Worm (Caenorhabditis elegans): ENCODE measurements around the gene F46B3.8.

F46B3.8 gene

DNA sequence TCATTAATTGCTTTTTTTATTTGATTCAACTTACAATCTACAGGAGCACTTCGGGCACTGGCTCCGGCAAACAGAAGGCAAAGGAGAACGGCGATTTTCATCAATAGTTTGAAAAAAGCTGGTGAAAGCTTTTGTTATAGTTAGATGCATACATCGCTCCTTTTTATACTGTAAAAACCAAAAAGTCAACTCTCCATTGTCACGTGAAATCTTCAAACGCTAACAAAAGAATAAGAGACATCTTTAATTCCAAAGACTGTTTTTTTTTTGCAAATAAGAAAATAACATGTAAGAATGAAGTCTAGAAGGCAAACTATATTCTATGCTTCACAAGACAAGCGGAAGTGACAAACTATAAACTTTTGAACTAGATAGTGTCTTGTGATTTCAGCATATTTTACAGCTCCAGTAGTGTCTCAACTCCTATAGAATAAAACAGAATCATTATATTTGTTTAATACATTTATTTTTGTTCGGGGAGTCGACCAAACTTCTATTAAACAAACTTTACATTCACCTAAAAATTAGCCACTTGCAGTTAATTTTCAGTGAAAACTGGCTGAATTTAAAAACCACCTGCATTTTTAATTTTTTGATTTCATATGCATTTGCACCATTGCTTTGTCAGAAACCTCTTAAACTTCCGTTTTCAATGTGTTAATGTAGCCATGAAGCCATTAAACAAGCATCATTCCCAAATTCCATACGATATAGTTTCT, 3.2 kb upstream of the F46B3.8 start, which contains the start of the genes F46B3.9 and srz-18:
F46B3.9 (minus strand) TSS at position 101 of the 719 bp plus-strand sequence.
srz-18 (plus strand) TSS at position 669 of the 719 bp plus-strand sequence.
- TF ChIP-seq elt-4 (tag; optimal IDR thresholded peaks at IDR 0.05): no peak

DNA sequence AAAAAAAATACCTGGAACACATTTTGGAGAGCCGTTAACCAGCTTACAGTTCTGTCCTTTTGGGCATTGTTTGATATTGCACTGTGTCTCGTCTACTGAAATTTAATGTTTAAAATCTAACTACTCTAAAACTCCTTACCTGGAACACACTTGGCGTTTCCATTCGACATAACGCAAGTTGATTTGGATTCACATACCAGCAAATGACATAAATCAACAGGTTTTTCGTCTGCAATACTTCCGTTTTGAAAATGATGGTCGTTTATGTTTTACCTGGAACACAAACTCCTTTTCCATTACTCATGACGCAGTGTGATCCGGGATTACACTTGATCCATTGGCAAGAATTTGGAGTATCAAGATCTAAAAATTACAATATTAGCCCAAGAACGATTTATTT, 2.3 kb upstream of the F46B3.8 start:
- TF ChIP-seq K09A11.1 (tag; optimal IDR thresholded peaks at IDR 0.05; ENCODE audit: insufficient read depth): no peak
- TF ChIP-seq fax-1 (tag; optimal IDR thresholded peaks at IDR 0.05): no peak
- TF ChIP-seq ceh-18 (tag; optimal IDR thresholded peaks at IDR 0.05): no peak
- no peak for TF ChIP-seq ref-2 (tag; optimal IDR thresholded peaks at IDR 0.05)
- TF ChIP-seq ttx-3 (tag; optimal IDR thresholded peaks at IDR 0.05): no peak
- TF ChIP-seq ceh-6 (GFP tag; optimal IDR thresholded peaks at IDR 0.05): no peak
- TF ChIP-seq F13H6.1 (tag; optimal IDR thresholded peaks at IDR 0.05): no peak
- TF ChIP-seq C38D4.7 (GFP tag; optimal IDR thresholded peaks at IDR 0.05): no peak
- TF ChIP-seq pros-1 (tag; optimal IDR thresholded peaks at IDR 0.05): no peak

DNA sequence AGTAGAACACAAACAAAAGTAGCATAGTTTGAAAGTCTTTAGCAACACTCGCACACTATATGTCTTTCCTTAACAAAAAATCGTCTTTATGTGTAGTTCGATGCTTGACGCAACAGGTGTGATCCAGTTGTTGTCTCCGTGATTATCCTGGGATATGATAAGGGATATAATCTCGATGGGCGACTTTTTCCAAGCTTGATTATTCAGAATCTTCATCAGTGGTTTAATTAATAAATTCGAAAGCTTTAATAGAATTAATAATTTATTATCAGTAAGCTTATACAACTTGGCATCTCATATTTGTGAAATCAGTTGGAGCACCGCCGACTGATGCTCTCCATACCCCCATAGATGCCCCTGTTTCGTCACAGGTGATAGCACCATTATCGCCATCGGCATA, 4.3 kb downstream of the F46B3.8 start, which contains the start of gene F46B3.7:
F46B3.7 (minus strand) TSS at position 101 of the 400 bp plus-strand sequence.
- TF ChIP-seq dve-1 (tag; optimal IDR thresholded peaks at IDR 0.05): no peak
- TF ChIP-seq F13H6.1 (tag; optimal IDR thresholded peaks at IDR 0.05): no peak
- TF ChIP-seq K02D7.2 (tag; optimal IDR thresholded peaks at IDR 0.05): no peak
- TF ChIP-seq T23F11.4 (GFP tag; optimal IDR thresholded peaks at IDR 0.05): no peak
- no peak for TF ChIP-seq hlh-15 (tag; optimal IDR thresholded peaks at IDR 0.05)
- no peak for TF ChIP-seq dmd-4 (tag; optimal IDR thresholded peaks at IDR 0.05; ENCODE audit: borderline replicate concordance)
- no peak for TF ChIP-seq nhr-11 (tag; optimal IDR thresholded peaks at IDR 0.05)
- no peak for TF ChIP-seq ceh-31 (tag; optimal IDR thresholded peaks at IDR 0.05)
- no peak for TF ChIP-seq ceh-34 (tag; optimal IDR thresholded peaks at IDR 0.05)
- TF ChIP-seq ceh-45 (GFP tag; IDR thresholded peaks at IDR 0.05): no peak
- no peak for TF ChIP-seq nfya-1 (tag; optimal IDR thresholded peaks at IDR 0.05)
- TF ChIP-seq fax-1 (tag; optimal IDR thresholded peaks at IDR 0.05): no peak
- no peak for TF ChIP-seq lim-6 (tag; optimal IDR thresholded peaks at IDR 0.05)
- TF ChIP-seq sdc-2 (tag; optimal IDR thresholded peaks at IDR 0.05): no peak
- no peak for TF ChIP-seq syd-9 (tag; optimal IDR thresholded peaks at IDR 0.05)
- no peak for TF ChIP-seq ceh-22 (tag; optimal IDR thresholded peaks at IDR 0.05)
- TF ChIP-seq hlh-8 (tag; optimal IDR thresholded peaks at IDR 0.05): no peak
- no peak for TF ChIP-seq fkh-6 (tag; optimal IDR thresholded peaks at IDR 0.05)

DNA sequence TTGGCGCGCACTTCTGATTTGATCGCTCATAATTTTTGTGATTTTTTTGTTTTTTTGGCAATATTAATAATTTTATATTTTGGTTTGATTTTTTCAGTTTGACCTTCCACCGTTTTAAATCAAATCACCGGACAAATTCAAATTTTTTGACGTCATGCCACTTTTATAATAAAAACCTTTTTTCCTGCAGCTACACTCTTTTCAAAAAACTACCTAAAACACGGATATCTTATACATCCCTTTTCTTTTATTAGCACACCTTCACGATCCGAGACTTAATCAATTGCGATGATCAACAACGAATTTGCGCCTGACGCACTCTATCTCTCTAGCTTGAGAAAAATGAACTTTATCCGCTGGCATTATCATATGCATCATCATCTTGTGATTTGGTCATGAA, 13.5 kb downstream of the F46B3.8 start, which contains the start of gene grd-2:
grd-2 (plus strand) TSS at position 301 of the 400 bp plus-strand sequence.
- TF ChIP-seq lin-11 (tag; optimal IDR thresholded peaks at IDR 0.05): no peak

DNA sequence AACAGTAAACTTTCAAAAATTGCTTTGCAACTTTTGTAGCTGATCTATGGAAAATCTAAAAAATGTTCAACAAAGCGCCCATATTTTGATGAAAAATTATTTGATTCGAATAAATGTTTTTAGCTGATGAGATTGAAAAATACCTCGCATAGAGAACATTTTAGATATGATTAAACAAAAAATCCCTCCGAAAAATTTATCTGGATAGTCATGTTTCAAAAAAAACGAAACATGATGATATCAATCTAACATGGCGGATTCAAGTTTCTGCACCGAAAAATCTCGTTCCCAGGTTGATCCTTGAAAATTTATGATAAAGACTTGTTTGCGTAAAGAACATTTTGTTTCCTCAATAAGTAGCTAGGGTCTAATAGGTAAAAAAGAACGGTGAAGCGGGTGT, 14.3 kb downstream of the F46B3.8 start, which contains the start of gene ttr-12:
ttr-12 (minus strand) TSS at position 101 of the 400 bp plus-strand sequence.
- TF ChIP-seq ama-1 (optimal IDR thresholded peaks at IDR 0.05): no peak
- no peak for TF ChIP-seq unc-86 (tag; optimal IDR thresholded peaks at IDR 0.05)
- TF ChIP-seq ceh-30 (tag; optimal IDR thresholded peaks at IDR 0.05): no peak
- no peak for TF ChIP-seq gmeb-2 (tag; optimal IDR thresholded peaks at IDR 0.05)
- TF ChIP-seq dve-1 (tag; optimal IDR thresholded peaks at IDR 0.05): no peak
- no peak for TF ChIP-seq ztf-16 (tag; optimal IDR thresholded peaks at IDR 0.05)
- no peak for TF ChIP-seq tbx-2 (tag; optimal IDR thresholded peaks at IDR 0.05)
- TF ChIP-seq ets-4 (tag; optimal IDR thresholded peaks at IDR 0.05): no peak
- TF ChIP-seq zip-5 (tag; optimal IDR thresholded peaks at IDR 0.05): no peak
- no peak for TF ChIP-seq ceh-2 (tag; optimal IDR thresholded peaks at IDR 0.05)
- TF ChIP-seq T23F11.4 (GFP tag; optimal IDR thresholded peaks at IDR 0.05): no peak
